Fruit fly (Drosophila melanogaster): ENCODE data around the gene Eig71Ef.

Eig71Ef gene

dm6 chr3L:15660915-15661314 is 3.7 kb upstream of the Eig71Ef start, which contains the start of the genes Eig71Ej and Eig71Ek:
TSS of gene Eig71Ej (minus strand) at chr3L:15661015.
TSS of gene Eig71Ek (plus strand) at chr3L:15661248.
- TF ChIP-seq cnc (optimal IDR thresholded peaks at IDR 0.05) = no peak
- no peak for TF ChIP-seq pad (GFP tag; optimal IDR thresholded peaks at IDR 0.05)

- TF ChIP-seq CG5204 (GFP tag; optimal IDR thresholded peaks at IDR 0.05) (no peak), CG11617 (GFP tag; optimal IDR thresholded peaks at IDR 0.05) (no peak), Hr96 (GFP tag; optimal IDR thresholded peaks at IDR 0.05) (no peak), Clk (GFP tag; optimal IDR thresholded peaks at IDR 0.05) (no peak), bab1 (GFP tag; optimal IDR thresholded peaks at IDR 0.05) (no peak), pad (GFP tag; optimal IDR thresholded peaks at IDR 0.05) (no peak), CG7045 (GFP tag; optimal IDR thresholded peaks at IDR 0.05) (no peak), CG33017 (tag; optimal IDR thresholded peaks at IDR 0.05) (no peak), ovo (GFP tag; optimal IDR thresholded peaks at IDR 0.05) (no peak), cnc (optimal IDR thresholded peaks at IDR 0.05) (no peak), Crg-1 (GFP tag; optimal IDR thresholded peaks at IDR 0.05) (no peak), tj (GFP tag; optimal IDR thresholded peaks at IDR 0.05) (no peak), kay (GFP tag; ENCODE audit: borderline replicate concordance) (no peak), CG12768 (GFP tag; optimal IDR thresholded peaks at IDR 0.05) (no peak), cic (GFP tag; optimal IDR thresholded peaks at IDR 0.05) (no peak), CG1620 (GFP tag; optimal IDR thresholded peaks at IDR 0.05) (no peak), toe (GFP tag; optimal IDR thresholded peaks at IDR 0.05) (no peak), CG14711 (tag; optimal IDR thresholded peaks at IDR 0.05) (no peak), CG7101 (tag; optimal IDR thresholded peaks at IDR 0.05) (no peak), Mnt (GFP tag; optimal IDR thresholded peaks at IDR 0.05) (no peak)
Measured at dm6 chr3L:15659341-15659740, 2.2 kb upstream of the Eig71Ef start, which contains the start of the genes Eig71Eh and Eig71Ei. TSS of gene Eig71Eh (minus strand) at chr3L:15659441. TSS of gene Eig71Ei (plus strand) at chr3L:15659707.

- TF ChIP-seq CG33017 (tag; optimal IDR thresholded peaks at IDR 0.05) (no peak), CG1620 (GFP tag; optimal IDR thresholded peaks at IDR 0.05) (no peak), toe (GFP tag; optimal IDR thresholded peaks at IDR 0.05) (no peak), CG7101 (tag; optimal IDR thresholded peaks at IDR 0.05) (no peak)
Measured at dm6 chr3L:15655910-15656309, 1.3 kb downstream of the Eig71Ef start, which contains the start of gene Eig71Ee. TSS of gene Eig71Ee (minus strand) at chr3L:15656010.

dm6 chr3L:15652154-15652553 is 5.0 kb downstream of the Eig71Ef start, which contains the start of the genes Eig71Ec and Eig71Ed:
TSS of gene Eig71Ec (minus strand) at chr3L:15652254.
TSS of gene Eig71Ed (plus strand) at chr3L:15652537.
- no peak for TF ChIP-seq CG1620 (GFP tag; optimal IDR thresholded peaks at IDR 0.05)
- no peak for TF ChIP-seq tj (GFP tag; optimal IDR thresholded peaks at IDR 0.05)
- TF ChIP-seq ovo (GFP tag; optimal IDR thresholded peaks at IDR 0.05) = no peak
- TF ChIP-seq Mnt (GFP tag; optimal IDR thresholded peaks at IDR 0.05) = no peak
- TF ChIP-seq pad (GFP tag; optimal IDR thresholded peaks at IDR 0.05) = no peak
- TF ChIP-seq CG14711 (tag; optimal IDR thresholded peaks at IDR 0.05) = no peak
- no peak for TF ChIP-seq bab1 (GFP tag; optimal IDR thresholded peaks at IDR 0.05)
- TF ChIP-seq toe (GFP tag; optimal IDR thresholded peaks at IDR 0.05) = no peak
- no peak for TF ChIP-seq CG33017 (tag; optimal IDR thresholded peaks at IDR 0.05)
- no peak for TF ChIP-seq CG5204 (GFP tag; optimal IDR thresholded peaks at IDR 0.05)
- TF ChIP-seq CG7045 (GFP tag; optimal IDR thresholded peaks at IDR 0.05) = no peak
- TF ChIP-seq Clk (GFP tag; optimal IDR thresholded peaks at IDR 0.05) = no peak
- TF ChIP-seq kay (GFP tag; ENCODE audit: borderline replicate concordance) = no peak
- no peak for TF ChIP-seq Crg-1 (GFP tag; optimal IDR thresholded peaks at IDR 0.05)
- no peak for TF ChIP-seq cic (GFP tag; optimal IDR thresholded peaks at IDR 0.05)
- TF ChIP-seq cnc (optimal IDR thresholded peaks at IDR 0.05) = no peak
- TF ChIP-seq CG11617 (GFP tag; optimal IDR thresholded peaks at IDR 0.05) = no peak
- no peak for TF ChIP-seq CG7101 (tag; optimal IDR thresholded peaks at IDR 0.05)
- TF ChIP-seq CG12768 (GFP tag; optimal IDR thresholded peaks at IDR 0.05) = no peak

dm6 chr3L:15650552-15650951 is 6.6 kb downstream of the Eig71Ef start, which contains the start of gene CG43084:
TSS of gene CG43084 (plus strand) at chr3L:15650852.
- TF ChIP-seq CG7045 (GFP tag; optimal IDR thresholded peaks at IDR 0.05) (no peak), CG14711 (tag; optimal IDR thresholded peaks at IDR 0.05) (no peak), cic (GFP tag; optimal IDR thresholded peaks at IDR 0.05) (no peak), Crg-1 (GFP tag; optimal IDR thresholded peaks at IDR 0.05) (no peak), CG1620 (GFP tag; optimal IDR thresholded peaks at IDR 0.05) (no peak), Clk (GFP tag; optimal IDR thresholded peaks at IDR 0.05) (no peak), Mnt (GFP tag; optimal IDR thresholded peaks at IDR 0.05) (no peak), CG11617 (GFP tag; optimal IDR thresholded peaks at IDR 0.05) (no peak), Hr96 (GFP tag; optimal IDR thresholded peaks at IDR 0.05) (no peak), bab1 (GFP tag; optimal IDR thresholded peaks at IDR 0.05) (no peak), CG5204 (GFP tag; optimal IDR thresholded peaks at IDR 0.05) (no peak), ovo (GFP tag; optimal IDR thresholded peaks at IDR 0.05) (no peak), CG12768 (GFP tag; optimal IDR thresholded peaks at IDR 0.05) (no peak), kay (GFP tag; ENCODE audit: borderline replicate concordance) (no peak), pad (GFP tag; optimal IDR thresholded peaks at IDR 0.05) (no peak), tj (GFP tag; optimal IDR thresholded peaks at IDR 0.05) (no peak), CG33017 (tag; optimal IDR thresholded peaks at IDR 0.05) (no peak), CG7101 (tag; optimal IDR thresholded peaks at IDR 0.05) (no peak), cnc (optimal IDR thresholded peaks at IDR 0.05) (no peak), toe (GFP tag; optimal IDR thresholded peaks at IDR 0.05) (no peak)

dm6 chr3L:15649561-15649960 is 7.6 kb downstream of the Eig71Ef start, which contains the start of the genes Eig71Ea and Eig71Eb:
TSS of gene Eig71Ea (minus strand) at chr3L:15649661.
TSS of gene Eig71Eb (plus strand) at chr3L:15649936.
- no peak for TF ChIP-seq Crg-1 (GFP tag; optimal IDR thresholded peaks at IDR 0.05)
- TF ChIP-seq CG14711 (tag; optimal IDR thresholded peaks at IDR 0.05) = no peak
